Worm (Caenorhabditis elegans): ENCODE data around the gene snf-11.

ce11 chrV:11321719-11322118 is 13.5 kb upstream of the snf-11 start, which contains the start of gene F47G9.4:
- TF ChIP-seq ceh-30 (tag; optimal IDR thresholded peaks at IDR 0.05) (no peak), rnt-1 (tag; optimal IDR thresholded peaks at IDR 0.05) (no peak), ttx-3 (tag; optimal IDR thresholded peaks at IDR 0.05) (no peak), ceh-2 (tag; optimal IDR thresholded peaks at IDR 0.05) (no peak), pros-1 (tag; optimal IDR thresholded peaks at IDR 0.05) (no peak), unc-3 (GFP tag; conservative IDR thresholded peaks at IDR 0.05) (no peak), unc-3 (tag; optimal IDR thresholded peaks at IDR 0.05) (no peak), ama-1 (optimal IDR thresholded peaks at IDR 0.05) (no peak), dmd-4 (tag; optimal IDR thresholded peaks at IDR 0.05; ENCODE audit: borderline replicate concordance) (no peak), ref-2 (tag; optimal IDR thresholded peaks at IDR 0.05) (no peak), ceh-9 (tag; optimal IDR thresholded peaks at IDR 0.05) (no peak)
